Worm (Caenorhabditis elegans) whole organism, young adult: ENCODE data around the gene cnc-8.

ENCODE experiments used
- F49E8.2 ChIP-seq: sonication (generic microtip); optimal IDR thresholded peaks from 3 replicates; lab custom pipeline; 2017; ENCODE audit warnings: missing genetic modification characterization, mild to moderate bottlenecking, missing compliant biosample characterization, antibody characterized with exemption, moderate library complexity; ENCODE audit not compliant: insufficient read depth
- aptf-2 ChIP-seq: fragments of 200-800 bp; sonication (Bioruptor generic); conservative IDR thresholded peaks from 2 replicates; pipeline ENCODE4 v1.3.6; 2022; ENCODE audit warnings: missing genetic modification reagents, missing genetic modification characterization, missing compliant biosample characterization
- bed-1 ChIP-seq: fragments of 200-800 bp; sonication (Bioruptor generic); IDR thresholded peaks from 2 replicates; pipeline ENCODE4 v1.3.6; 2022; ENCODE audit warnings: missing genetic modification reagents, missing genetic modification characterization, missing compliant biosample characterization
- mes-4 ChIP-seq: sonication (generic microtip); optimal IDR thresholded peaks from 2 replicates; lab custom pipeline; 2016; ENCODE audit warnings: missing genotype, missing genetic modification characterization, missing compliant biosample characterization
- sptf-2 ChIP-seq: fragments of 200-800 bp; sonication (Bioruptor generic); optimal IDR thresholded peaks from 2 replicates; lab custom pipeline; 2018; ENCODE audit warnings: mild to moderate bottlenecking, missing genetic modification characterization, missing compliant biosample characterization
- unc-62 ChIP-seq: fragments of 150-350 bp; optimal IDR thresholded peaks from 2 replicates; lab custom pipeline; 2014; ENCODE audit warnings: missing biosample characterization, missing genetic modification reagents, missing genetic modification characterization

ce11 chrX:10277118-10277517 is 29.3 kb upstream of the cnc-8 start:
- no peak for TF ChIP-seq bed-1 (GFP tag; lab: Robert Waterston, UW)
- no peak for TF ChIP-seq F49E8.2 (tag; lab: Kevin White, UChicago)
- no peak for TF ChIP-seq unc-62
- TF ChIP-seq aptf-2 (GFP tag; lab: Robert Waterston, UW) = no peak
- no peak for TF ChIP-seq mes-4 (tag; lab: Kevin White, UChicago)
- TF ChIP-seq sptf-2 (GFP tag; lab: Kevin White, UChicago) = no peak
